Worm (Caenorhabditis elegans) whole organism, L1 larva: ENCODE results near the gene bath-37.

Experiments used
- C34B4.2 ChIP-seq: sonication (generic microtip); optimal IDR thresholded peaks from 2 replicates; lab custom pipeline; 2017; ENCODE audit warnings: mild to moderate bottlenecking, missing genetic modification characterization, missing compliant biosample characterization
- F16B12.6 ChIP-seq: fragments of 150-350 bp; optimal IDR thresholded peaks from 2 replicates; lab custom pipeline; 2014; ENCODE audit warnings: missing biosample characterization, missing genetic modification characterization
- aly-2 ChIP-seq: fragments of 150-350 bp; optimal IDR thresholded peaks from 2 replicates; lab custom pipeline; 2014; ENCODE audit warnings: missing biosample characterization, missing genetic modification characterization
- ama-1 ChIP-seq: fragments of 150-350 bp; optimal IDR thresholded peaks from 2 replicates; lab custom pipeline; 2014
- blmp-1 ChIP-seq: fragments of 150-350 bp; optimal IDR thresholded peaks from 2 replicates; lab custom pipeline; 2014; ENCODE audit warnings: missing biosample characterization, missing genetic modification characterization
- ceh-63 ChIP-seq: fragments of 200-800 bp; sonication (Bioruptor generic); optimal IDR thresholded peaks from 2 replicates; lab custom pipeline; 2018; ENCODE audit warnings: mild to moderate bottlenecking, missing genetic modification characterization, missing compliant biosample characterization
- ceh-82 ChIP-seq, 3 experiments: fragments of 150-350 bp in 1 of 3; sonication (generic microtip) in 2 of 3; optimal IDR thresholded peaks; 2 replicates each; lab custom pipeline; 2014 to 2017; ENCODE audit warnings: missing biosample characterization in 3 of 3, missing genetic modification characterization in 3 of 3
- ceh-90 ChIP-seq: sonication (generic microtip); optimal IDR thresholded peaks from 2 replicates; lab custom pipeline; 2016; ENCODE audit warnings: missing genetic modification characterization, missing compliant biosample characterization
- dpl-1 ChIP-seq, 3 experiments: fragments of 150-350 bp in 2 of 3; sonication (generic microtip) in 1 of 3; optimal IDR thresholded peaks; 2 replicates each; lab custom pipeline; 2014 to 2017; ENCODE audit warnings: missing biosample characterization in 3 of 3, missing genetic modification characterization in 3 of 3, missing genetic modification reagents in 3 of 3
- dsc-1 ChIP-seq: sonication (generic microtip); optimal IDR thresholded peaks from 2 replicates; lab custom pipeline; 2016; ENCODE audit warnings: mild to moderate bottlenecking, missing genetic modification characterization, missing compliant biosample characterization
- efl-1 ChIP-seq, 4 experiments: fragments of 150-350 bp; optimal IDR thresholded peaks in 3 of 4; peaks in 1 of 4; 1 replicate in 1 of 4; 2 replicates in 3 of 4; lab custom pipeline; 2014; ENCODE audit warnings: missing biosample characterization in 2 of 4, missing genetic modification characterization in 2 of 4, missing genetic modification reagents in 2 of 4
- egl-13 ChIP-seq: sonication (generic microtip); optimal IDR thresholded peaks from 2 replicates; lab custom pipeline; 2016; ENCODE audit warnings: missing genotype, missing genetic modification reagents, missing genetic modification characterization, missing compliant biosample characterization
- egl-27 ChIP-seq, 2 experiments: fragments of 150-350 bp in 1 of 2; sonication (generic microtip); optimal IDR thresholded peaks; 3 replicates each; lab custom pipeline; 2017 to 2018; ENCODE audit warnings: missing biosample characterization in 2 of 2, missing genetic modification characterization in 2 of 2, missing genetic modification reagents in 2 of 2
- elt-2 ChIP-seq: sonication (generic microtip); optimal IDR thresholded peaks from 2 replicates; lab custom pipeline; 2016; ENCODE audit warnings: missing genetic modification characterization, mild to moderate bottlenecking, inconsistent platforms, missing compliant biosample characterization, missing genetic modification reagents
- elt-3 ChIP-seq, 6 experiments: fragments of 150-350 bp in 1 of 6; sonication (generic microtip); optimal IDR thresholded peaks; 2 replicates each; lab custom pipeline; 2017 to 2018; ENCODE audit warnings: missing biosample characterization in 6 of 6, missing genetic modification characterization in 6 of 6, inconsistent platforms in 1 of 6
- ets-5 ChIP-seq: fragments of 200-800 bp; sonication (Bioruptor generic); IDR thresholded peaks from 2 replicates; pipeline ENCODE4 v1.3.6; 2022; ENCODE audit warnings: missing genetic modification characterization, missing compliant biosample characterization
- fkh-4 ChIP-seq: sonication (generic microtip); optimal IDR thresholded peaks from 2 replicates; lab custom pipeline; 2016; ENCODE audit warnings: missing compliant biosample characterization, missing genetic modification characterization, borderline replicate concordance
- fkh-8 ChIP-seq: sonication (generic microtip); optimal IDR thresholded peaks from 2 replicates; lab custom pipeline; 2016; ENCODE audit warnings: mild to moderate bottlenecking, missing genetic modification characterization, missing compliant biosample characterization
- fos-1 ChIP-seq: fragments of 150-350 bp; optimal IDR thresholded peaks from 2 replicates; lab custom pipeline; 2014; ENCODE audit warnings: missing biosample characterization, missing genetic modification characterization
- grh-1 ChIP-seq: fragments of 200-800 bp; sonication (Bioruptor generic); IDR thresholded peaks from 2 replicates; pipeline ENCODE4 v1.3.6; 2022; ENCODE audit warnings: missing genetic modification reagents, missing genetic modification characterization, missing compliant biosample characterization
- hlh-17 ChIP-seq: fragments of 200-800 bp; sonication (Bioruptor generic); optimal IDR thresholded peaks from 2 replicates; lab custom pipeline; 2018; ENCODE audit warnings: missing genetic modification characterization, mild to moderate bottlenecking, missing compliant biosample characterization, moderate library complexity, borderline replicate concordance
- hlh-4 ChIP-seq: sonication (generic microtip); optimal IDR thresholded peaks from 2 replicates; lab custom pipeline; 2016; ENCODE audit warnings: mild to moderate bottlenecking, missing genetic modification characterization, missing compliant biosample characterization
- hpl-2 ChIP-seq: fragments of 150-350 bp; optimal IDR thresholded peaks from 2 replicates; lab custom pipeline; 2014; ENCODE audit warnings: missing biosample characterization, missing genetic modification reagents, missing genetic modification characterization
- lin-13 ChIP-seq: fragments of 150-350 bp; optimal IDR thresholded peaks from 2 replicates; lab custom pipeline; 2014; ENCODE audit warnings: missing biosample characterization, missing genetic modification reagents, missing genetic modification characterization
- lin-14 ChIP-seq: fragments of 200-800 bp; sonication (Bioruptor generic); optimal IDR thresholded peaks from 2 replicates; lab custom pipeline; 2018; ENCODE audit warnings: mild to moderate bottlenecking, missing genetic modification characterization, moderate library complexity, missing compliant biosample characterization
- lin-15B ChIP-seq: fragments of 150-350 bp; sonication (generic microtip); optimal IDR thresholded peaks from 3 replicates; lab custom pipeline; 2014; ENCODE audit warnings: missing biosample characterization, missing genetic modification characterization
- lir-3 ChIP-seq: sonication (generic microtip); optimal IDR thresholded peaks from 2 replicates; lab custom pipeline; 2016; ENCODE audit warnings: mild to moderate bottlenecking, missing genetic modification characterization, moderate library complexity, missing compliant biosample characterization; ENCODE audit not compliant: poor library complexity
- mdl-1 ChIP-seq, 2 experiments: fragments of 150-350 bp; optimal IDR thresholded peaks; 2 replicates each; lab custom pipeline; 2014 to 2017; ENCODE audit warnings: missing biosample characterization in 2 of 2, missing genetic modification characterization in 2 of 2, inconsistent platforms in 1 of 2
- mef-2 ChIP-seq: fragments of 150-350 bp; optimal IDR thresholded peaks from 2 replicates; lab custom pipeline; 2014; ENCODE audit warnings: missing biosample characterization, missing genetic modification characterization
- nhr-11 ChIP-seq: fragments of 150-350 bp; optimal IDR thresholded peaks from 2 replicates; lab custom pipeline; 2014; ENCODE audit warnings: missing biosample characterization, missing genetic modification characterization
- nhr-12 ChIP-seq: sonication (generic microtip); optimal IDR thresholded peaks from 2 replicates; lab custom pipeline; 2017; ENCODE audit warnings: missing biosample characterization, missing genetic modification characterization
- nhr-19 ChIP-seq: fragments of 200-800 bp; sonication (Bioruptor generic); conservative IDR thresholded peaks from 2 replicates; pipeline ENCODE4 v1.3.6; 2022; ENCODE audit warnings: missing genetic modification characterization, missing compliant biosample characterization
- nhr-20 ChIP-seq: sonication (generic microtip); optimal IDR thresholded peaks from 2 replicates; lab custom pipeline; 2016; ENCODE audit warnings: mild to moderate bottlenecking, missing genetic modification characterization, missing compliant biosample characterization
- nhr-237 ChIP-seq: fragments of 150-350 bp; optimal IDR thresholded peaks from 2 replicates; lab custom pipeline; 2014; ENCODE audit warnings: missing biosample characterization, missing genetic modification characterization
- nhr-71 ChIP-seq: sonication (generic microtip); optimal IDR thresholded peaks from 2 replicates; lab custom pipeline; 2016; ENCODE audit warnings: mild to moderate bottlenecking, missing genetic modification characterization, moderate library complexity, missing compliant biosample characterization
- nhr-76 ChIP-seq: sonication (generic microtip); optimal IDR thresholded peaks from 2 replicates; lab custom pipeline; 2017; ENCODE audit warnings: missing biosample characterization, missing genetic modification characterization
- nhr-77 ChIP-seq: fragments of 150-350 bp; optimal IDR thresholded peaks from 2 replicates; lab custom pipeline; 2014; ENCODE audit warnings: missing biosample characterization, missing genetic modification characterization
- nhr-85 ChIP-seq: sonication (generic microtip); peaks from one replicate; lab custom pipeline; 2016; ENCODE audit warnings: missing genetic modification characterization, inconsistent platforms, missing compliant biosample characterization
- pax-3 ChIP-seq: fragments of 200-800 bp; sonication (Bioruptor generic); optimal IDR thresholded peaks from 2 replicates; lab custom pipeline; 2018; ENCODE audit warnings: mild to moderate bottlenecking, missing genetic modification characterization, moderate library complexity, missing compliant biosample characterization
- pqm-1 ChIP-seq: sonication (generic microtip); optimal IDR thresholded peaks from 3 replicates; lab custom pipeline; 2017; ENCODE audit warnings: missing biosample characterization, missing genetic modification characterization
- rnt-1 ChIP-seq: sonication (generic microtip); optimal IDR thresholded peaks from 2 replicates; lab custom pipeline; 2016; ENCODE audit warnings: mild to moderate bottlenecking, missing genetic modification characterization, moderate library complexity, missing compliant biosample characterization
- snpc-4 ChIP-seq: fragments of 150-350 bp; optimal IDR thresholded peaks from 2 replicates; lab custom pipeline; 2014; ENCODE audit warnings: missing biosample characterization, missing genetic modification characterization
- snu-23 ChIP-seq: sonication (generic microtip); optimal IDR thresholded peaks from 2 replicates; lab custom pipeline; 2016; ENCODE audit warnings: missing genetic modification characterization, missing compliant biosample characterization
- sox-4 ChIP-seq: sonication (generic microtip); optimal IDR thresholded peaks from 2 replicates; lab custom pipeline; 2016; ENCODE audit warnings: missing genetic modification characterization, missing compliant biosample characterization
- sptf-1 ChIP-seq: fragments of 150-350 bp; optimal IDR thresholded peaks from 2 replicates; lab custom pipeline; 2014; ENCODE audit warnings: missing biosample characterization, missing genetic modification characterization
- tbx-2 ChIP-seq: sonication (generic microtip); optimal IDR thresholded peaks from 2 replicates; lab custom pipeline; 2016; ENCODE audit warnings: missing genetic modification characterization, missing compliant biosample characterization
- unc-130 ChIP-seq: fragments of 150-350 bp; optimal IDR thresholded peaks from 2 replicates; lab custom pipeline; 2017; ENCODE audit warnings: missing biosample characterization, missing genetic modification characterization, inconsistent platforms
- unc-62 ChIP-seq: fragments of 150-350 bp; optimal IDR thresholded peaks from 2 replicates; lab custom pipeline; 2014; ENCODE audit warnings: missing biosample characterization, missing genetic modification reagents, missing genetic modification characterization
- unc-86 ChIP-seq: sonication (generic microtip); optimal IDR thresholded peaks from 2 replicates; lab custom pipeline; 2016; ENCODE audit warnings: missing genetic modification characterization, missing compliant biosample characterization
- vab-15 ChIP-seq: sonication (generic microtip); optimal IDR thresholded peaks from 2 replicates; lab custom pipeline; 2017; ENCODE audit warnings: missing genotype, mild to moderate bottlenecking, missing genetic modification characterization, missing compliant biosample characterization
- xbp-1 ChIP-seq: sonication (generic microtip); optimal IDR thresholded peaks from 2 replicates; lab custom pipeline; 2016; ENCODE audit warnings: missing genetic modification characterization, missing compliant biosample characterization
- zip-4 ChIP-seq: fragments of 200-800 bp; sonication (Bioruptor generic); optimal IDR thresholded peaks from 2 replicates; lab custom pipeline; 2018; ENCODE audit warnings: mild to moderate bottlenecking, missing genetic modification characterization, moderate library complexity, missing compliant biosample characterization
- ztf-4 ChIP-seq: fragments of 150-350 bp; optimal IDR thresholded peaks from 2 replicates; lab custom pipeline; 2014; ENCODE audit warnings: missing biosample characterization, missing genetic modification characterization

bath-37 gene

DNA sequence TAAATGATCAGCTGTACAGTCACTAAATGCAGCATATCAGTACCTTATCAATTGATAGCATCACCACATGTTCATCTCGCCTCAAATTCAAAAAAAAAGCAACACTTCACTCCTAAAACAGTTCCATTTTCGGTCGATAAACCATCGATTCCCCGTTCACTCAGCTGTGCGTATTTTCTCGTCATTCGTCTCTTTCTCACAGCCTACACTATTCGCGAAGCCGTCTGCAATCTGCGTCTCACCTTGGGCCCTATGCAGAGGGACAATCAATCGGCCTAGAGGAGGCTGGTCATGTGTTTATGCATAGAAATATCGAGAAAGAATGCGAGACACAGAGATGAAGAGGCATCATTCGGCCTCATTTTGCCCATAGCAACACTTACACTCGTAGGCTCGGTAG, 36.3 kb upstream of the bath-37 start (continued):
- TF ChIP-seq lin-14: peak; percentile 95
- no peak for TF ChIP-seq hlh-4
- TF ChIP-seq egl-13: peak; percentile 27
- TF ChIP-seq nhr-76 (tag; lab: Kevin White, UChicago): no peak
- peak; percentile 72 for TF ChIP-seq tbx-2 (tag; lab: Kevin White, UChicago)
- peak; percentile 85 for TF ChIP-seq ztf-4 (tag; lab: Kevin White, UChicago)
- TF ChIP-seq lin-15B (tag; lab: Kevin White, UChicago): peak; percentile 29
- TF ChIP-seq zip-4 (GFP tag; lab: Kevin White, UChicago): no peak
- TF ChIP-seq ama-1 (lab: Kevin White, UChicago): peak; percentile 63
- TF ChIP-seq snpc-4 (tag; lab: Kevin White, UChicago): no peak
- no peak for TF ChIP-seq egl-27 (tag; optimal IDR thresholded peaks at IDR 0.05; lab: Kevin White, UChicago)
- TF ChIP-seq grh-1: peak; percentile 50
- peak; percentile 67 for TF ChIP-seq F16B12.6 (tag; lab: Kevin White, UChicago)
- peak; percentile 93 for TF ChIP-seq nhr-85 (tag; lab: Kevin White, UChicago)
- no peak for TF ChIP-seq pqm-1
- TF ChIP-seq nhr-20: peak; percentile 93
- peak; percentile 51 to 82 (median 72) for TF ChIP-seq ceh-82 (tag; optimal IDR thresholded peaks at IDR 0.05; lab: Kevin White, UChicago)
- no peak for TF ChIP-seq aly-2 (tag; lab: Kevin White, UChicago)
- TF ChIP-seq ceh-90 (tag; lab: Kevin White, UChicago): no peak
- no peak for TF ChIP-seq fkh-4
- TF ChIP-seq lin-13 (GFP tag; lab: Kevin White, UChicago): peak; percentile 66
- TF ChIP-seq nhr-11 (tag; lab: Kevin White, UChicago): peak; percentile 69
- peak; percentile 44 for TF ChIP-seq blmp-1 (tag; lab: Kevin White, UChicago)
- no peak for TF ChIP-seq hpl-2
- TF ChIP-seq unc-62 (GFP tag; lab: Kevin White, UChicago): no peak
- peak; percentile 95 for TF ChIP-seq snu-23
- peak in 1 of 2 experiments; percentile 86 for TF ChIP-seq mdl-1 (tag; optimal IDR thresholded peaks at IDR 0.05; lab: Kevin White, UChicago)
- no peak for TF ChIP-seq unc-130 (tag; lab: Kevin White, UChicago)
- peak; percentile 65 for TF ChIP-seq unc-86
- TF ChIP-seq mef-2 (tag; lab: Kevin White, UChicago): no peak
- TF ChIP-seq dsc-1 (tag; lab: Kevin White, UChicago): peak; percentile 66
- TF ChIP-seq nhr-71 (tag; lab: Kevin White, UChicago): peak; percentile 92
- no peak for TF ChIP-seq sptf-1
- TF ChIP-seq nhr-237 (tag; lab: Kevin White, UChicago): peak; percentile 47
- peak; percentile 36 for TF ChIP-seq pax-3 (tag; lab: Kevin White, UChicago)
- TF ChIP-seq C34B4.2: no peak
- TF ChIP-seq vab-15 (tag; lab: Kevin White, UChicago): no peak
- peak in 2 of 6 experiments; percentile 71 to 80 for TF ChIP-seq elt-3 (tag; optimal IDR thresholded peaks at IDR 0.05; lab: Kevin White, UChicago)
- peak; percentile 67 for TF ChIP-seq fos-1 (tag; lab: Kevin White, UChicago)
- TF ChIP-seq lir-3 (tag; lab: Kevin White, UChicago): peak; percentile 68
- peak; percentile 68 for TF ChIP-seq rnt-1 (tag; lab: Kevin White, UChicago)
- no peak for TF ChIP-seq hlh-17
- TF ChIP-seq sox-4: no peak
- TF ChIP-seq dpl-1 (GFP tag; optimal IDR thresholded peaks at IDR 0.05; lab: Kevin White, UChicago): peak; percentile 60 to 70 (median 63)
- peak; percentile 83 for TF ChIP-seq fkh-8 (tag; lab: Kevin White, UChicago)
- TF ChIP-seq ceh-63 (GFP tag; lab: Kevin White, UChicago): no peak
- no peak for TF ChIP-seq ets-5 (GFP tag; lab: Robert Waterston, UW)
- peak; percentile 73 for TF ChIP-seq nhr-19 (GFP tag; lab: Robert Waterston, UW)
- no peak for TF ChIP-seq nhr-12
- peak; percentile 75 for TF ChIP-seq xbp-1 (tag; lab: Kevin White, UChicago)
- TF ChIP-seq efl-1 (optimal IDR thresholded peaks at IDR 0.05; lab: Kevin White, UChicago): peak; percentile 79 to 82
- TF ChIP-seq efl-1 (GFP tag; optimal IDR thresholded peaks at IDR 0.05 in 1 of 2; lab: Kevin White, UChicago): peak; percentile 67 to 92
- peak; percentile 76 for TF ChIP-seq elt-2 (tag; lab: Kevin White, UChicago)
- peak; percentile 63 for TF ChIP-seq nhr-77 (tag; lab: Kevin White, UChicago)
